Fruit fly (Drosophila melanogaster) whole organism, embryonic: ENCODE measurements around the gene SecCl.

Experiments used
- Bgb ChIP-seq: fragments of 200-800 bp; sonication (Bioruptor generic); IDR thresholded peaks from 2 replicates; pipeline ENCODE4 v1.3.6; 2022; ENCODE audit warnings: missing biosample characterization, missing genetic modification characterization; ENCODE audit not compliant: partially characterized antibody
- CG10267 ChIP-seq: fragments of 200-800 bp; sonication (Bioruptor generic); optimal IDR thresholded peaks from 2 replicates; lab custom pipeline; 2018; ENCODE audit warnings: missing biosample characterization, mild to moderate bottlenecking, missing genetic modification characterization, moderate library complexity
- CG11504 ChIP-seq: fragments of 200-800 bp; sonication (Bioruptor generic); optimal IDR thresholded peaks from 3 replicates; lab custom pipeline; 2019; ENCODE audit warnings: missing biosample characterization, mild to moderate bottlenecking, missing genetic modification characterization, moderate library complexity
- CG11723 ChIP-seq: fragments of 200-800 bp; sonication (Bioruptor generic); optimal IDR thresholded peaks from 2 replicates; lab custom pipeline; 2017; ENCODE audit warnings: missing biosample characterization, mild to moderate bottlenecking, missing genetic modification characterization
- CG12391 ChIP-seq: fragments of 200-800 bp; sonication (Bioruptor generic); optimal IDR thresholded peaks from 3 replicates; lab custom pipeline; 2018; ENCODE audit warnings: missing biosample characterization, mild to moderate bottlenecking, missing genetic modification characterization, moderate library complexity
- CG13287 ChIP-seq: fragments of 200-800 bp; sonication (Bioruptor generic); IDR thresholded peaks from 2 replicates; pipeline ENCODE4 v1.3.6; 2022; ENCODE audit warnings: missing biosample characterization, missing genetic modification characterization; ENCODE audit not compliant: partially characterized antibody
- CG14710 ChIP-seq: fragments of 200-800 bp; sonication (Bioruptor generic); optimal IDR thresholded peaks from 3 replicates; lab custom pipeline; 2019; ENCODE audit warnings: missing biosample characterization, mild to moderate bottlenecking, missing genetic modification characterization, moderate library complexity
- CG14965 ChIP-seq: fragments of 200-800 bp; sonication (Bioruptor generic); optimal IDR thresholded peaks from 2 replicates; lab custom pipeline; 2016; ENCODE audit warnings: missing biosample characterization, missing genetic modification characterization, borderline replicate concordance
- CG2116 ChIP-seq: fragments of 200-800 bp; sonication (Bioruptor generic); optimal IDR thresholded peaks from 3 replicates; lab custom pipeline; 2018; ENCODE audit warnings: missing biosample characterization, mild to moderate bottlenecking, missing genetic modification characterization
- CG2889 ChIP-seq: fragments of 200-800 bp; sonication (Bioruptor generic); IDR thresholded peaks from 3 replicates; pipeline ENCODE4 v1.3.6; 2022; ENCODE audit warnings: missing biosample characterization, missing genetic modification characterization
- CG30020 ChIP-seq: fragments of 200-800 bp; optimal IDR thresholded peaks from 2 replicates; lab custom pipeline; 2019; ENCODE audit warnings: missing biosample characterization, mild to moderate bottlenecking, missing genetic modification characterization, moderate library complexity
- CG31388 ChIP-seq: fragments of 200-800 bp; sonication (Bioruptor generic); optimal IDR thresholded peaks from 2 replicates; lab custom pipeline; 2016; ENCODE audit warnings: missing biosample characterization, missing genetic modification characterization
- CG33213 ChIP-seq: fragments of 200-800 bp; sonication (Bioruptor generic); optimal IDR thresholded peaks from 3 replicates; lab custom pipeline; 2016; ENCODE audit warnings: missing biosample characterization, missing genetic modification characterization
- CG4328 ChIP-seq: fragments of 200-800 bp; sonication (Bioruptor generic); optimal IDR thresholded peaks from 3 replicates; lab custom pipeline; 2017; ENCODE audit warnings: missing biosample characterization, missing genetic modification reagents, missing genetic modification characterization
- CG6765 ChIP-seq: fragments of 200-800 bp; sonication (Bioruptor generic); optimal IDR thresholded peaks from 3 replicates; lab custom pipeline; 2017; ENCODE audit warnings: missing biosample characterization, mild to moderate bottlenecking, missing genetic modification characterization
- CG8290 ChIP-seq, 3 experiments: fragments of 200-800 bp; sonication (Bioruptor generic); optimal IDR thresholded peaks; 2 replicates each; lab custom pipeline; 2016 to 2019; ENCODE audit warnings: missing biosample characterization in 3 of 3, missing genetic modification characterization in 3 of 3, mild to moderate bottlenecking in 2 of 3, moderate library complexity in 1 of 3
- CG9797 ChIP-seq: fragments of 200-800 bp; sonication (Bioruptor generic); optimal IDR thresholded peaks from 3 replicates; lab custom pipeline; 2018; ENCODE audit warnings: missing biosample characterization, mild to moderate bottlenecking, missing genetic modification characterization
- CG9876 ChIP-seq: fragments of 200-800 bp; sonication (Bioruptor generic); optimal IDR thresholded peaks from 2 replicates; lab custom pipeline; 2016; ENCODE audit warnings: missing biosample characterization, missing genetic modification characterization
- CTCF ChIP-seq: fragments of 200-800 bp; sonication (Bioruptor generic); optimal IDR thresholded peaks from 2 replicates; lab custom pipeline; 2017; ENCODE audit warnings: missing biosample characterization, mild to moderate bottlenecking, missing genetic modification characterization, moderate library complexity
- D19A ChIP-seq: fragments of 200-800 bp; optimal IDR thresholded peaks from 3 replicates; lab custom pipeline; 2019; ENCODE audit warnings: missing biosample characterization, mild to moderate bottlenecking, missing genetic modification characterization, moderate library complexity
- Dp ChIP-seq: fragments of 200-800 bp; sonication (Bioruptor generic); optimal IDR thresholded peaks from 2 replicates; lab custom pipeline; 2018; ENCODE audit warnings: missing biosample characterization, mild to moderate bottlenecking, missing genetic modification characterization, moderate library complexity
- Dref ChIP-seq: fragments of 200-800 bp; sonication (Bioruptor generic); IDR thresholded peaks from 2 replicates; pipeline ENCODE4 v1.3.6; 2022; ENCODE audit warnings: missing biosample characterization, missing genetic modification characterization
- Hmr ChIP-seq: fragments of 200-800 bp; sonication (Bioruptor generic); optimal IDR thresholded peaks from 3 replicates; lab custom pipeline; 2017; ENCODE audit warnings: mild to moderate bottlenecking, missing biosample characterization, missing genetic modification reagents, missing genetic modification characterization
- Lhr ChIP-seq: fragments of 200-800 bp; sonication (Bioruptor generic); optimal IDR thresholded peaks from 3 replicates; lab custom pipeline; 2017; ENCODE audit warnings: mild to moderate bottlenecking, missing biosample characterization, missing genetic modification reagents, missing genetic modification characterization
- MBD-R2 ChIP-seq: fragments of 200-800 bp; sonication (Bioruptor generic); IDR thresholded peaks from 2 replicates; pipeline ENCODE4 v1.3.6; 2022; ENCODE audit warnings: missing biosample characterization, missing genetic modification characterization
- MESR4 ChIP-seq: fragments of 200-800 bp; sonication (Bioruptor generic); optimal IDR thresholded peaks from 2 replicates; lab custom pipeline; 2018; ENCODE audit warnings: missing biosample characterization, mild to moderate bottlenecking, missing genetic modification characterization, moderate library complexity
- Med ChIP-seq: fragments of 200-800 bp; sonication (Bioruptor generic); peaks from one replicate; lab custom pipeline; 2016; ENCODE audit warnings: missing biosample characterization, missing genetic modification characterization, mild to moderate bottlenecking, inconsistent platforms, moderate library complexity
- Myb ChIP-seq: fragments of 200-800 bp; sonication (Bioruptor generic); optimal IDR thresholded peaks from 2 replicates; lab custom pipeline; 2016; ENCODE audit warnings: missing biosample characterization, missing genetic modification characterization
- Opbp ChIP-seq: fragments of 200-800 bp; sonication (Bioruptor generic); IDR thresholded peaks from 3 replicates; pipeline ENCODE4 v1.3.6; 2022; ENCODE audit warnings: missing biosample characterization, missing genetic modification characterization; ENCODE audit not compliant: partially characterized antibody
- Pdp1 ChIP-seq, 2 experiments: fragments of 200-800 bp; sonication (Bioruptor generic); optimal IDR thresholded peaks; 3 replicates each; lab custom pipeline; 2016; ENCODE audit warnings: missing biosample characterization in 2 of 2, missing genetic modification characterization in 2 of 2, mild to moderate bottlenecking in 1 of 2, moderate library complexity in 1 of 2
- Scr ChIP-seq: fragments of 200-800 bp; sonication (Bioruptor generic); IDR thresholded peaks from 2 replicates; pipeline ENCODE4 v1.3.6; 2022; ENCODE audit warnings: missing biosample characterization, missing genetic modification characterization; ENCODE audit not compliant: partially characterized antibody
- YL-1 ChIP-seq: fragments of 200-800 bp; sonication (Bioruptor generic); optimal IDR thresholded peaks from 3 replicates; lab custom pipeline; 2017; ENCODE audit warnings: missing biosample characterization, mild to moderate bottlenecking, missing genetic modification characterization
- amos ChIP-seq: fragments of 200-800 bp; sonication (Bioruptor generic); IDR thresholded peaks from 2 replicates; pipeline ENCODE4 v1.3.6; 2022; ENCODE audit warnings: missing biosample characterization, missing genetic modification characterization; ENCODE audit not compliant: partially characterized antibody
- dan ChIP-seq: fragments of 200-800 bp; sonication (Bioruptor generic); IDR thresholded peaks from 2 replicates; pipeline ENCODE4 v1.3.6; 2022; ENCODE audit warnings: missing biosample characterization, missing genetic modification characterization
- eyg ChIP-seq: fragments of 200-800 bp; sonication (Bioruptor generic); optimal IDR thresholded peaks from 3 replicates; lab custom pipeline; 2016; ENCODE audit warnings: missing biosample characterization, missing genetic modification characterization
- fru ChIP-seq: fragments of >200 bp; optimal IDR thresholded peaks from 2 replicates; lab custom pipeline; 2017
- gcm ChIP-seq: fragments of 200-800 bp; sonication (Bioruptor generic); optimal IDR thresholded peaks from 2 replicates; lab custom pipeline; 2019; ENCODE audit warnings: missing biosample characterization, mild to moderate bottlenecking, missing genetic modification characterization, moderate library complexity
- gem ChIP-seq: fragments of 200-800 bp; sonication (Bioruptor generic); optimal IDR thresholded peaks from 2 replicates; lab custom pipeline; 2019; ENCODE audit warnings: missing biosample characterization, mild to moderate bottlenecking, missing genetic modification characterization, moderate library complexity
- grau ChIP-seq: fragments of 200-800 bp; optimal IDR thresholded peaks from 3 replicates; lab custom pipeline; 2019; ENCODE audit warnings: missing biosample characterization, mild to moderate bottlenecking, missing genetic modification characterization, moderate library complexity
- jigr1 ChIP-seq: fragments of 200-800 bp; sonication (Bioruptor generic); IDR thresholded peaks from 3 replicates; pipeline ENCODE4 v1.3.6; 2022; ENCODE audit warnings: missing biosample characterization, missing genetic modification characterization
- kay ChIP-seq: fragments of 200-800 bp; sonication (Bioruptor generic); optimal IDR thresholded peaks from 2 replicates; lab custom pipeline; 2016; ENCODE audit warnings: missing biosample characterization, missing genetic modification characterization
- knrl ChIP-seq: fragments of 200-800 bp; sonication (Bioruptor generic); IDR thresholded peaks from 3 replicates; pipeline ENCODE4 v1.3.6; 2022; ENCODE audit warnings: missing biosample characterization, missing genetic modification characterization; ENCODE audit not compliant: partially characterized antibody
- mam ChIP-seq: fragments of 200-800 bp; sonication (Bioruptor generic); optimal IDR thresholded peaks from 3 replicates; lab custom pipeline; 2016; ENCODE audit warnings: missing biosample characterization, missing genetic modification characterization
- phol ChIP-seq: fragments of 200-800 bp; sonication (Bioruptor generic); optimal IDR thresholded peaks from 3 replicates; lab custom pipeline; 2018; ENCODE audit warnings: missing biosample characterization, mild to moderate bottlenecking, missing genetic modification characterization, moderate library complexity
- pita ChIP-seq: fragments of 200-800 bp; sonication (Bioruptor generic); optimal IDR thresholded peaks from 2 replicates; lab custom pipeline; 2017; ENCODE audit warnings: missing biosample characterization, mild to moderate bottlenecking, missing genetic modification characterization
- row ChIP-seq: fragments of 200-800 bp; sonication (Bioruptor generic); IDR thresholded peaks from 3 replicates; pipeline ENCODE4 v1.3.6; 2022; ENCODE audit warnings: missing biosample characterization, missing genetic modification characterization
- sd ChIP-seq: fragments of 200-800 bp; sonication (Bioruptor generic); optimal IDR thresholded peaks from 3 replicates; lab custom pipeline; 2018; ENCODE audit warnings: missing biosample characterization, mild to moderate bottlenecking, missing genetic modification characterization, moderate library complexity
- sens ChIP-seq: fragments of 200-800 bp; sonication (Bioruptor generic); peaks from one replicate; lab custom pipeline; 2016; ENCODE audit warnings: missing biosample characterization, missing genetic modification characterization
- sug ChIP-seq: fragments of 200-800 bp; optimal IDR thresholded peaks from 2 replicates; lab custom pipeline; 2019; ENCODE audit warnings: missing biosample characterization, mild to moderate bottlenecking, missing genetic modification characterization, moderate library complexity

The SecCl gene

DNA sequence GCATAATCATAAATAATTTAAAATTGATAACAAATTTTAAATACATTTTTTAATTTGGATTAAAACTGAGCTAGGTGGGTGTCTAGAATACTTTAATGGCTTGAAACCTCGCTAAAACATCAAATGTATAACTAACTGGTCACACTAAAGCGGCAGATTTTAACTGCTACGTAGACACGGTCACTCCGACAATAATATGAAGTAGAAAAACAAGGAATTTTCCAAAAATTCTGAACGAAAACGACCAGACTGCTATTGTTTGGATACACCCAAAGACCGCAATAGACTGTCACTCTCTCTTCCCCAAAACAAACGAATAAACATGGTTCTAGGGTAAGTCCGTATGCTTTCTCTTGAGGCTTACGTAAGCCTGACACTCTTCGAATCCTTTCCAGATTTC, 4.1 kb upstream of the SecCl start, which contains the start of gene QIL1:
QIL1 (plus strand) TSS at position 142 of the 400 bp plus-strand sequence.
- TF ChIP-seq CG9876 (no peak), fru (no peak), pita (GFP tag; lab: Kevin White, UChicago) (peak; percentile 89), CG6765 (no peak), amos (GFP tag; lab: Robert Waterston, UW) (peak; percentile 31; the same call in 1 of the 2 replicates), eyg (GFP tag; lab: Kevin White, UChicago) (no peak), dan (GFP tag; lab: Robert Waterston, UW) (no peak), D19A (peak; percentile 8), CG9797 (GFP tag; lab: Kevin White, UChicago) (peak; percentile 83), knrl (GFP tag; lab: Robert Waterston, UW) (peak; percentile 44; the same call in 1 of the 3 replicates), CG31388 (no peak), CG30020 (peak; percentile 64), CG33213 (GFP tag; lab: Kevin White, UChicago) (peak; percentile 26), jigr1 (peak; percentile 51; the same call in 1 of the 3 replicates), CTCF (GFP tag; lab: Kevin White, UChicago) (peak; percentile 61), mam (no peak), CG10267 (peak; percentile 54), Med (GFP tag; lab: Kevin White, UChicago) (peak; percentile 47), Opbp (GFP tag; lab: Robert Waterston, UW) (peak; percentile 22; the same call in 1 of the 3 replicates), Myb (GFP tag; lab: Kevin White, UChicago) (peak; percentile 26), kay (GFP tag; lab: Kevin White, UChicago) (no peak), CG8290 (GFP tag; optimal IDR thresholded peaks at IDR 0.05; lab: Kevin White, UChicago) (peak; percentile 44), CG8290 (tag; optimal IDR thresholded peaks at IDR 0.05; lab: Kevin White, UChicago) (peak in 1 of 2 experiments; percentile 33), Scr (GFP tag; lab: Robert Waterston, UW) (peak; percentile 10; the same call in 1 of the 2 replicates), Hmr (peak; percentile 43), CG4328 (no peak), CG2116 (peak; percentile 59), Pdp1 (GFP tag; optimal IDR thresholded peaks at IDR 0.05; lab: Kevin White, UChicago) (peak in 1 of 2 experiments; percentile 94), CG12391 (tag; lab: Kevin White, UChicago) (peak; percentile 27), CG11504 (tag; lab: Kevin White, UChicago) (peak; percentile 35), MESR4 (GFP tag; lab: Kevin White, UChicago) (peak; percentile 94), gem (peak; percentile 16), phol (tag; lab: Kevin White, UChicago) (peak; percentile 49), CG13287 (GFP tag; lab: Robert Waterston, UW) (peak; percentile 37; the same call in 1 of the 2 replicates), Lhr (GFP tag; lab: Kevin White, UChicago) (peak; percentile 83), row (GFP tag; lab: Robert Waterston, UW) (0 out of 3 replicates have a peak, but pooled peaks have one; percentile 10), grau (tag; lab: Kevin White, UChicago) (peak; percentile 29), Bgb (GFP tag; lab: Robert Waterston, UW) (peak; percentile 33; the same call in 1 of the 2 replicates), CG14965 (no peak), Dref (GFP tag; lab: Robert Waterston, UW) (peak; percentile 44; the same call in 1 of the 2 replicates), CG2889 (GFP tag; lab: Robert Waterston, UW) (no peak), Dp (GFP tag; lab: Kevin White, UChicago) (peak; percentile 62), CG11723 (no peak), YL-1 (peak; percentile 71), sug (peak; percentile 1), sd (tag; lab: Kevin White, UChicago) (peak; percentile 52), CG14710 (tag; lab: Kevin White, UChicago) (peak; percentile 69), MBD-R2 (GFP tag; lab: Robert Waterston, UW) (peak; percentile 61), gcm (GFP tag; lab: Kevin White, UChicago) (no peak), sens (GFP tag; lab: Kevin White, UChicago) (peak; percentile 67)
